Worm (Caenorhabditis elegans) whole organism, young adult: Measurements from ENCODE around the gene ndx-2.

Experiments used
- athp-1 ChIP-seq: sonication (generic microtip); optimal IDR thresholded peaks from 2 replicates; lab custom pipeline; 2017; ENCODE audit warnings: mild to moderate bottlenecking, missing genetic modification characterization, missing compliant biosample characterization
- cebp-1 ChIP-seq, 2 experiments: fragments of 200-800 bp in 1 of 2; sonication (Bioruptor generic) in 1 of 2; sonication (generic microtip) in 1 of 2; IDR thresholded peaks in 1 of 2; optimal IDR thresholded peaks in 1 of 2; 2 replicates each; pipeline versions ENCODE4 v1.3.6 to Lab custom; 2017 to 2022; ENCODE audit warnings: missing compliant biosample characterization in 2 of 2, missing genetic modification characterization in 2 of 2, mild to moderate bottlenecking in 1 of 2, missing genetic modification reagents in 1 of 2, moderate library complexity in 1 of 2
- egrh-3 ChIP-seq: fragments of 200-800 bp; sonication (Bioruptor generic); IDR thresholded peaks from 2 replicates; pipeline ENCODE4 v1.3.6; 2022; ENCODE audit warnings: missing genetic modification reagents, missing genetic modification characterization, missing compliant biosample characterization
- gei-17 ChIP-seq: fragments of 200-800 bp; sonication (Bioruptor generic); optimal IDR thresholded peaks from 2 replicates; lab custom pipeline; 2018; ENCODE audit warnings: mild to moderate bottlenecking, missing genetic modification characterization, missing compliant biosample characterization
- nhr-27 ChIP-seq: fragments of 200-800 bp; sonication (Bioruptor generic); optimal IDR thresholded peaks from 2 replicates; lab custom pipeline; 2018; ENCODE audit warnings: mild to moderate bottlenecking, missing genetic modification characterization, moderate library complexity, missing compliant biosample characterization
- sdz-38 ChIP-seq: sonication (generic microtip); optimal IDR thresholded peaks from 2 replicates; lab custom pipeline; 2016; ENCODE audit warnings: missing genotype, missing genetic modification characterization, missing compliant biosample characterization

DNA sequence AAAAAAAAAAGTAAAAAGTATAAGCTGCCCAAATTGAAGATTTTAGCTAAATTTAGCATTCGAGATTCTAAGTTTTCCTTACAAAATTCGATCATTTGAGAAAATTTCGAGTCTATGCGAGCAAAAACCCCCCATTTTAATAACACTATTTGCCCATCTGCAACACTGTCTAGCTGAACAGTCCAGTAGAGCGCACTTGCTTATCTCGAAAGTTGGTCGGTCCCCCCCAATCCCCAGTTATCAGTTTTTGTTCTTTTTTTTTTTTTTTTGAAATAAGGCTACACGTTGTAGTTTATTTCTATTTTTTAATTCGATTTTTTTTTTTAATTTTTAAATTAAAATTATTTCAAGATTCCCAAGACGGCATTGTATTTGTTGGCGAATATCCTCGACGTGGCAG lies 7.1 kb downstream of the ndx-2 start:
- TF ChIP-seq sdz-38 (tag; lab: Kevin White, UChicago) (no peak), egrh-3 (no peak), nhr-27 (tag; lab: Kevin White, UChicago) (no peak), gei-17 (GFP tag; lab: Kevin White, UChicago) (no peak), cebp-1 (GFP tag; IDR thresholded peaks at IDR 0.05; lab: Robert Waterston, UW) (no peak), cebp-1 (tag; optimal IDR thresholded peaks at IDR 0.05; lab: Kevin White, UChicago) (no peak), athp-1 (tag; lab: Kevin White, UChicago) (no peak)
